Fruit fly (Drosophila melanogaster) whole organism, prepupa: ENCODE measurements around the gene CG14402.
A peak's percentile ranks its signal among the peaks of the same experiment; 100 is the strongest.

Experiments
- Blimp-1 ChIP-seq: fragments of 200-800 bp; sonication (Bioruptor generic); optimal IDR thresholded peaks from 3 replicates; lab custom pipeline; 2017; ENCODE audit warnings: missing biosample characterization, missing genetic modification characterization, mild to moderate bottlenecking, moderate library complexity, missing genetic modification reagents
- CG10631 ChIP-seq: fragments of 200-800 bp; sonication (Bioruptor generic); optimal IDR thresholded peaks from 2 replicates; lab custom pipeline; 2016; ENCODE audit warnings: missing biosample characterization, missing genetic modification characterization
- CG10669 ChIP-seq: fragments of 200-800 bp; sonication (Bioruptor generic); optimal IDR thresholded peaks from 3 replicates; lab custom pipeline; 2018; ENCODE audit warnings: missing biosample characterization, mild to moderate bottlenecking, missing genetic modification characterization, moderate library complexity
- CG15336 ChIP-seq: fragments of 200-800 bp; sonication (Bioruptor generic); IDR thresholded peaks from 2 replicates; pipeline ENCODE4 v1.3.6; 2022; ENCODE audit warnings: missing biosample characterization, missing genetic modification characterization
- CG1621 ChIP-seq: fragments of 200-800 bp; sonication (Bioruptor generic); optimal IDR thresholded peaks from 3 replicates; lab custom pipeline; 2018; ENCODE audit warnings: missing biosample characterization, mild to moderate bottlenecking, missing genetic modification characterization
- CG16779 ChIP-seq: fragments of 200-800 bp; sonication (Bioruptor generic); optimal IDR thresholded peaks from 3 replicates; lab custom pipeline; 2017; ENCODE audit warnings: missing biosample characterization, mild to moderate bottlenecking, missing genetic modification characterization
- CG31627 ChIP-seq: fragments of 200-800 bp; sonication (Bioruptor generic); optimal IDR thresholded peaks from 3 replicates; lab custom pipeline; 2016; ENCODE audit warnings: missing biosample characterization, missing genetic modification characterization
- CG4318 ChIP-seq: fragments of 200-800 bp; sonication (Bioruptor generic); optimal IDR thresholded peaks from 3 replicates; lab custom pipeline; 2017; ENCODE audit warnings: missing biosample characterization, mild to moderate bottlenecking, missing genetic modification characterization
- CG6163 ChIP-seq: fragments of 200-800 bp; sonication (Bioruptor generic); IDR thresholded peaks from 3 replicates; pipeline ENCODE4 v1.3.6; 2022; ENCODE audit warnings: missing biosample characterization, missing genetic modification characterization
- CG6276 ChIP-seq: fragments of 200-800 bp; sonication (Bioruptor generic); optimal IDR thresholded peaks from 2 replicates; lab custom pipeline; 2017; ENCODE audit warnings: missing biosample characterization, mild to moderate bottlenecking, missing genetic modification characterization
- CG6808 ChIP-seq: fragments of 200-800 bp; sonication (Bioruptor generic); optimal IDR thresholded peaks from 3 replicates; lab custom pipeline; 2017; ENCODE audit warnings: missing biosample characterization, missing genetic modification characterization, mild to moderate bottlenecking, moderate library complexity, missing genetic modification reagents
- CG6854 ChIP-seq: fragments of 200-800 bp; sonication (Bioruptor generic); optimal IDR thresholded peaks from 2 replicates; lab custom pipeline; 2017; ENCODE audit warnings: missing biosample characterization, mild to moderate bottlenecking, missing genetic modification characterization
- CG7368 ChIP-seq: fragments of 200-800 bp; sonication (Bioruptor generic); optimal IDR thresholded peaks from 3 replicates; lab custom pipeline; 2016; ENCODE audit warnings: missing biosample characterization, missing genetic modification characterization
- CG8119 ChIP-seq: fragments of 200-800 bp; sonication (Bioruptor generic); IDR thresholded peaks from 3 replicates; pipeline ENCODE4 v1.3.6; 2022; ENCODE audit warnings: missing biosample characterization, missing genetic modification characterization
- CG8632 ChIP-seq: fragments of 200-800 bp; sonication (Bioruptor generic); optimal IDR thresholded peaks from 3 replicates; lab custom pipeline; 2016; ENCODE audit warnings: missing biosample characterization, missing genetic modification characterization
- CG9139 ChIP-seq: fragments of 200-800 bp; sonication (Bioruptor generic); optimal IDR thresholded peaks from 3 replicates; lab custom pipeline; 2017; ENCODE audit warnings: missing biosample characterization, mild to moderate bottlenecking, missing genetic modification characterization
- Eip78C ChIP-seq: fragments of 200-800 bp; sonication (Bioruptor generic); peaks from one replicate; lab custom pipeline; 2016; ENCODE audit warnings: missing biosample characterization, missing genetic modification characterization
- Eip93F ChIP-seq: fragments of 200-800 bp; sonication (Bioruptor generic); optimal IDR thresholded peaks from 2 replicates; lab custom pipeline; 2016; ENCODE audit warnings: missing biosample characterization, mild to moderate bottlenecking, missing genetic modification characterization
- Hr39 ChIP-seq: fragments of 200-800 bp; sonication (Bioruptor generic); optimal IDR thresholded peaks from 2 replicates; lab custom pipeline; 2016; ENCODE audit warnings: missing biosample characterization, missing genetic modification characterization
- Hr4 ChIP-seq: fragments of 200-800 bp; sonication (Bioruptor generic); optimal IDR thresholded peaks from 3 replicates; lab custom pipeline; 2016; ENCODE audit warnings: missing biosample characterization, missing genetic modification characterization
- Met ChIP-seq: fragments of 200-800 bp; sonication (Bioruptor generic); optimal IDR thresholded peaks from 3 replicates; lab custom pipeline; 2016; ENCODE audit warnings: missing biosample characterization, missing genetic modification characterization
- OdsH ChIP-seq: fragments of 200-800 bp; sonication (Bioruptor generic); optimal IDR thresholded peaks from 3 replicates; lab custom pipeline; 2016; ENCODE audit warnings: missing biosample characterization, missing genetic modification characterization
- Smox ChIP-seq: fragments of 200-800 bp; sonication (Bioruptor generic); optimal IDR thresholded peaks from 3 replicates; lab custom pipeline; 2016; ENCODE audit warnings: missing biosample characterization, missing genetic modification characterization
- Sox102F ChIP-seq: fragments of 200-800 bp; sonication (Bioruptor generic); optimal IDR thresholded peaks from 2 replicates; lab custom pipeline; 2016; ENCODE audit warnings: missing biosample characterization, mild to moderate bottlenecking, missing genetic modification characterization
- Sox14 ChIP-seq: fragments of 200-800 bp; sonication (Bioruptor generic); optimal IDR thresholded peaks from 3 replicates; lab custom pipeline; 2016; ENCODE audit warnings: missing biosample characterization, missing genetic modification characterization
- achi ChIP-seq: fragments of 200-800 bp; sonication (Bioruptor generic); optimal IDR thresholded peaks from 3 replicates; lab custom pipeline; 2016; ENCODE audit warnings: missing biosample characterization, missing genetic modification characterization
- dac ChIP-seq: fragments of 200-800 bp; sonication (Bioruptor generic); optimal IDR thresholded peaks from 2 replicates; lab custom pipeline; 2017; ENCODE audit warnings: missing biosample characterization, mild to moderate bottlenecking, missing genetic modification characterization
- dsx ChIP-seq: fragments of 200-800 bp; optimal IDR thresholded peaks from 3 replicates; lab custom pipeline; 2019; ENCODE audit warnings: missing biosample characterization, mild to moderate bottlenecking, missing genetic modification characterization, moderate library complexity; ENCODE audit not compliant: poor library complexity, severe bottlenecking
- eg ChIP-seq: fragments of 200-800 bp; sonication (Bioruptor generic); IDR thresholded peaks from 3 replicates; pipeline ENCODE4 v1.3.6; 2022; ENCODE audit warnings: missing biosample characterization, missing genetic modification characterization
- esn ChIP-seq: fragments of 200-800 bp; sonication (Bioruptor generic); optimal IDR thresholded peaks from 2 replicates; lab custom pipeline; 2016; ENCODE audit warnings: missing biosample characterization, mild to moderate bottlenecking, missing genetic modification characterization, moderate library complexity
- fd59A ChIP-seq: fragments of 200-800 bp; sonication (Bioruptor generic); optimal IDR thresholded peaks from 2 replicates; lab custom pipeline; 2017; ENCODE audit warnings: missing biosample characterization, mild to moderate bottlenecking, missing genetic modification characterization, missing genetic modification reagents
- fkh ChIP-seq: fragments of 200-800 bp; sonication (Bioruptor generic); optimal IDR thresholded peaks from 3 replicates; lab custom pipeline; 2017; ENCODE audit warnings: missing biosample characterization, mild to moderate bottlenecking, missing genetic modification characterization, moderate library complexity
- salr ChIP-seq, 2 experiments: fragments of 200-800 bp; sonication (Bioruptor generic); optimal IDR thresholded peaks; 3 replicates each; lab custom pipeline; 2016 to 2018; ENCODE audit warnings: missing biosample characterization in 2 of 2, missing genetic modification characterization in 2 of 2, mild to moderate bottlenecking in 1 of 2
- spab ChIP-seq: fragments of 200-800 bp; sonication (Bioruptor generic); optimal IDR thresholded peaks from 2 replicates; lab custom pipeline; 2017; ENCODE audit warnings: missing biosample characterization, mild to moderate bottlenecking, missing genetic modification characterization, missing genetic modification reagents
- ss ChIP-seq, 2 experiments: fragments of 200-800 bp; sonication (Bioruptor generic); optimal IDR thresholded peaks; 2 replicates in 1 of 2; 3 replicates in 1 of 2; lab custom pipeline; 2017 to 2018; ENCODE audit warnings: mild to moderate bottlenecking in 2 of 2, missing biosample characterization in 2 of 2, missing genetic modification characterization in 2 of 2, moderate library complexity in 1 of 2
- svp ChIP-seq: fragments of 200-800 bp; sonication (Bioruptor generic); peaks from one replicate; lab custom pipeline; 2016; ENCODE audit warnings: missing biosample characterization, missing genetic modification characterization
- vri ChIP-seq: fragments of 200-800 bp; sonication (Bioruptor generic); optimal IDR thresholded peaks from 3 replicates; lab custom pipeline; 2016; ENCODE audit warnings: missing biosample characterization, mild to moderate bottlenecking, missing genetic modification characterization

Gene CG14402

DNA sequence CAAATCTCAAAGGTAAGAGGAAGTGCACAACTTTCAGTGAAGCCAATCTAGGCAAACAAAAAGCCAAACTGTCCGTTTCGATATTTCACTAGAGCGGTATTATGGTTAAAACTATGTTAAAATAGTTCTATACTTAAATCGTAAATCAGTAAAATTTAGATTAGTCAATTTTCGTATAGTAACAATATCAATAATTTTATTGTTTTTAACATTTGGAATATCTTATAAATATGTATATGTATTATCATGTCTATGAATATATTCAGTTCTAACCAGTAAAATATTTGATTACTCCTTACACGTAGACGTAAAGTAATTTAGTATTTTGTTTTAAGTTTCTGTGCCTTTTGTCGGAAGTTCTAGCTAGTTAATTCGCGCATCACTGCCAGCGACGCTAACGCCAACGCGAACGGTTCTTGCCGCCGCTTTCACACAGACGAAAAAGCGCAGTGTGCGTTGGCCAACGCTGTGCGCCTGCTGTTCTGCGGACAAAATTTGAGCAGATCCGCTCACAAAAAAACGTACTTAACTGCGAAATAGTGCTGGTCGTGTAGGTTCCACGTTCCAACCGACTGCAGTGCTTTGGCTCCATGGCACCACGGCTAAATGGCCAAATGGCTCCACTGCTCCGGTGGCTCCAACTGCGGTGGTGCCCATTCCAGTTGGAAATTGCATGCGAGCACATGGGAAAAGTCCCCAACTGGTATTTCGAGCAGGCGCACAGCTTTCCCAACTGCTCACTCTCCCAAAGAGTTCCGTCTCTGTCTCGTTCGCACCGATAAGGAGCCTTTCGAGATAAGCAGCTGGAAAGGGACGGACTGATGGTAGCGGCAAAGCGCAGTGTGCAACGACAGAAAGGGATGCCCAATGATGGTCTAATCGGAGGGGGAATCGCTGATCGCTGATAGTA lies 25.6 kb upstream of the CG14402 start (continued):
- TF ChIP-seq CG6163 (GFP tag; lab: Robert Waterston, UW) = peak; percentile 73; the same call in 2 of the 3 replicates
- TF ChIP-seq achi (GFP tag; lab: Kevin White, UChicago) = no peak
- peak; percentile 54 for TF ChIP-seq Sox102F (GFP tag; lab: Kevin White, UChicago)
- TF ChIP-seq dsx (GFP tag; lab: Kevin White, UChicago) = peak; percentile 32
- TF ChIP-seq esn (GFP tag; lab: Kevin White, UChicago) = peak; percentile 20
- TF ChIP-seq CG7368 (GFP tag; lab: Kevin White, UChicago) = no peak
- no peak for TF ChIP-seq CG6276 (GFP tag; lab: Kevin White, UChicago)
- peak; percentile 7 for TF ChIP-seq CG4318 (GFP tag; lab: Kevin White, UChicago)
- peak; percentile 2 for TF ChIP-seq CG16779 (tag; lab: Kevin White, UChicago)

DNA sequence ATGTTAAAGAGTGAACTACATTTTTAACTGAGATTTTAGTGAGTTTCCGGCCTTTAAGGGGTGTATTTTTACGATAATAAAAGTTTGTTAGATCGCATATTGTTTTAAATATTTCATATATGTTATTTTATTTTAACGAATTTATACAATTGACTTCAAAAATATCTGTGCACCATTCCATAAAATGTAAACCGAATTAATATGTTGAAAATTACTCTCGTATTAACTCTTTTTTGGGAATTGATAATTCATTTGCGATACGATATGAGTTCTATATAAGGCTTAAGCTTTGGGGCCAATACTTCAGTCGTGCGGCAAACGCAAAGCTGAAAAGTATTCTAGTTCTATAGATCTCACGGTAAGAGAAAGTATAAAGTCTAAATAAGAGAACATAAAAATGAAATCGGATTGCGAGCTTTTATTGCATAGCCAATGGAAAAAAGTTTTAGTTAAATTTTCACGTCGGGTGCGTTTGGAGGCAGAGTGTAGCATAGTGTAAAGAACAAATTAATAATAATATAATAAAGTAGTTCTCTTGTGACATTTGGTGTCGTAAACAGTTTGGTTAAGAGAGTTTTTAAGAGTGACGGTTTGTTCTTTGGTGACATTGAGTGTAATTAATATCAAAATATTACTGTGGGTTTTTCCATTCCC lies 24.8 kb upstream of the CG14402 start:
- TF ChIP-seq CG31627 (no peak), Eip78C (GFP tag; lab: Kevin White, UChicago) (peak; percentile 33)

dm6 chr2L:20825265-20825664 lies 23.8 kb upstream of the CG14402 start:
- TF ChIP-seq CG6854 (GFP tag; lab: Kevin White, UChicago) = peak; percentile 20
- TF ChIP-seq Smox (GFP tag; lab: Kevin White, UChicago) = no peak
- no peak for TF ChIP-seq CG8632 (GFP tag; lab: Kevin White, UChicago)
- TF ChIP-seq fd59A (GFP tag; lab: Kevin White, UChicago) = no peak
- TF ChIP-seq CG6808 = peak; percentile 32
- TF ChIP-seq eg (GFP tag; lab: Robert Waterston, UW) = peak; percentile 38; the same call in 2 of the 3 replicates
- no peak for TF ChIP-seq Eip78C (GFP tag; lab: Kevin White, UChicago)
- TF ChIP-seq OdsH (GFP tag; lab: Kevin White, UChicago) = no peak
- peak; percentile 83 for TF ChIP-seq svp
- TF ChIP-seq CG1621 (tag; lab: Kevin White, UChicago) = peak; percentile 41
- no peak for TF ChIP-seq Blimp-1
- peak; percentile 4 for TF ChIP-seq dsx (GFP tag; lab: Kevin White, UChicago)
- no peak for TF ChIP-seq CG8119
- no peak for TF ChIP-seq vri (GFP tag; lab: Kevin White, UChicago)
- TF ChIP-seq fkh (GFP tag; lab: Kevin White, UChicago) = no peak
- peak; percentile 21 for TF ChIP-seq CG9139 (GFP tag; lab: Kevin White, UChicago)
- 0 out of 2 replicates have a peak, but pooled peaks have one; percentile 12 for TF ChIP-seq CG15336 (GFP tag; lab: Robert Waterston, UW)
- TF ChIP-seq CG10631 (GFP tag; lab: Kevin White, UChicago) = peak; percentile 3
- peak; percentile 38 to 53 for TF ChIP-seq ss (GFP tag; optimal IDR thresholded peaks at IDR 0.05; lab: Kevin White, UChicago)
- TF ChIP-seq dac = no peak

DNA sequence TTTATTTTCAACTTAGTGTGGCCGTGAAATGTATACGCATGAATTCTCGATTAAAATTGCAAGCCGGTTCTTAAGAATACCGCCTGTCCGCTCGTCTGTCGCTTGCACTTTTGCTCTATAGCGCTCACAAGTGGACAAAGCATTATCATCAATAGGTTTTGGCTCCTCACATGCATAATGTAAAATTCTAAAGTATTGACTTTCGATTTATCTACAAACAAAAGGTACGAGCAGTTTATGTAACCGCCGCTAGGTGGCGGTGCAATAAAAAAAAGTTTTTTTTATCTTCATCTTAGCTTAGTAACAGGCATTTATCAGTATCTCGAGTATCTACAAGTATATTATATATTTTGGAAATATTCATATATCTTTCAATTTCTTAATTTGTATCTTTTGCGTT lies 22.9 kb upstream of the CG14402 start:
- TF ChIP-seq spab (GFP tag; lab: Kevin White, UChicago) (no peak), Sox14 (no peak), CG1621 (tag; lab: Kevin White, UChicago) (no peak), Eip93F (no peak), dsx (GFP tag; lab: Kevin White, UChicago) (no peak), Hr39 (GFP tag; lab: Kevin White, UChicago) (no peak), CG10669 (GFP tag; lab: Kevin White, UChicago) (no peak), Smox (GFP tag; lab: Kevin White, UChicago) (no peak), Met (GFP tag; lab: Kevin White, UChicago) (no peak), Hr4 (GFP tag; lab: Kevin White, UChicago) (no peak), esn (GFP tag; lab: Kevin White, UChicago) (no peak), CG31627 (no peak), salr (GFP tag; optimal IDR thresholded peaks at IDR 0.05; lab: Kevin White, UChicago) (no peak), Sox102F (GFP tag; lab: Kevin White, UChicago) (no peak)
